Fruit fly (Drosophila melanogaster): Measurements from ENCODE around the gene Msp300.

- peak; percentile 81 for TF ChIP-seq CG17568 (GFP tag; optimal IDR thresholded peaks at IDR 0.05)
- peak in 1 of 2 experiments; percentile 29 for TF ChIP-seq Hr78 (GFP tag; optimal IDR thresholded peaks at IDR 0.05)
- TF ChIP-seq sob (GFP tag; IDR thresholded peaks at IDR 0.05): peak; percentile 85
- peak; percentile 96 for TF ChIP-seq CG34376 (GFP tag; optimal IDR thresholded peaks at IDR 0.05)
- peak; percentile 68 for TF ChIP-seq Nf-YB (GFP tag; optimal IDR thresholded peaks at IDR 0.05)
- TF ChIP-seq Side (GFP tag; optimal IDR thresholded peaks at IDR 0.05): peak; percentile 87
- TF ChIP-seq CG4404 (GFP tag; IDR thresholded peaks at IDR 0.05): no peak
- TF ChIP-seq cato (GFP tag; optimal IDR thresholded peaks at IDR 0.05; ENCODE audit: borderline replicate concordance): no peak
These were observed 29.7 kb upstream of the Msp300 start, which contains the start of gene RpL37A for dm6 chr2L:5070797-5071579.

Measured in whole organism, embryonic.